Fruit fly (Drosophila melanogaster): ENCODE measurements around the gene Paip2.

Gene Paip2

DNA sequence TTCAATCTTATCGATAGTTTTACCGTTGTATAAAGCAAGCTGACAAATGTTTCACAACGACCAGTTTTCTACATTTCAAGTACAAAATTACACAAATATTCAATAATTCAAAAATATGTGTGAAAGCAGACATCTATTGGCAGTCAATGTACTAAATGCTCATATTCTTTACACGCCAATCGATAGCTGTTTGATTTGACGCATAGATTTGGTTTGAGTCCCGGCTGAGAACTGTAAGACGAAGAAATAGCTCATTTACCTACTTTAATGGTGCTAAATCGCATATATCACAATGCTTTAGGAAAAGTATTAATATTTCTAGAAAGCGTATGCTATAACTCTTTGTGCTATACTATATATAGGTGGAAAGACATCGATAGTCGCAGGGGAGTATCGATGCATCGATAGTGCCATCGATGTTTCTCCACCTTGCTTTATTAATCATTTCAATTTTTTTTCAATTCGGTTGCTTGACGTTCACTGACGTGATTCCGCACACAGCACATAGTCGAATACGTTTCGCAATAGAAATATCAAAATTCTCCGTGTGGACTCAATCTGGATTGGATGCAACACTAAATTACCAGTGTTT lies at the start of gene Paip2:
TSS of gene Paip2 (plus strand) at position 165 of the 592 bp plus-strand sequence.
- TF ChIP-seq Fer3 (tag; optimal IDR thresholded peaks at IDR 0.05) = no peak
- TF ChIP-seq CG17359 (tag; optimal IDR thresholded peaks at IDR 0.05) = no peak
- TF ChIP-seq ssp (GFP tag; IDR thresholded peaks at IDR 0.05) = no peak
- TF ChIP-seq Xrp1 (GFP tag; IDR thresholded peaks at IDR 0.05) = no peak
- TF ChIP-seq CG4707 (GFP tag; optimal IDR thresholded peaks at IDR 0.05) = no peak
- peak; percentile 97 for TF ChIP-seq Bgb (GFP tag; IDR thresholded peaks at IDR 0.05; ENCODE audit: partially characterized antibody)
- no peak for TF ChIP-seq cas (GFP tag; IDR thresholded peaks at IDR 0.05)
- peak; percentile 3 for TF ChIP-seq CG1792 (GFP tag; optimal IDR thresholded peaks at IDR 0.05)
- TF ChIP-seq Xbp1 (GFP tag; optimal IDR thresholded peaks at IDR 0.05) = no peak
- peak; percentile 96 for TF ChIP-seq Sry-δ (GFP tag; optimal IDR thresholded peaks at IDR 0.05)
- TF ChIP-seq zfh2 (GFP tag; optimal IDR thresholded peaks at IDR 0.05) = no peak
- no peak for TF ChIP-seq dimm (GFP tag; IDR thresholded peaks at IDR 0.05)
- TF ChIP-seq trem (tag; optimal IDR thresholded peaks at IDR 0.05) = peak; percentile 75
- TF ChIP-seq CG7556 (GFP tag; optimal IDR thresholded peaks at IDR 0.05) = no peak
- TF ChIP-seq al (GFP tag; IDR thresholded peaks at IDR 0.05) = 0 out of 2 replicates have a peak, but pooled peaks have one; percentile 24
- no peak for TF ChIP-seq CG17912 (GFP tag; optimal IDR thresholded peaks at IDR 0.05)
- no peak for TF ChIP-seq Mrtf (GFP tag; IDR thresholded peaks at IDR 0.05)
- no peak for TF ChIP-seq H15 (GFP tag; IDR thresholded peaks at IDR 0.05)
- TF ChIP-seq ERR (GFP tag; optimal IDR thresholded peaks at IDR 0.05) = no peak
- no peak for TF ChIP-seq CG14441 (GFP tag; IDR thresholded peaks at IDR 0.05)
- TF ChIP-seq bigmax (GFP tag; optimal IDR thresholded peaks at IDR 0.05) = no peak
- no peak for TF ChIP-seq z (GFP tag; IDR thresholded peaks at IDR 0.05)
- TF ChIP-seq Sox102F (GFP tag; optimal IDR thresholded peaks at IDR 0.05) = no peak
- TF ChIP-seq CG10274 (GFP tag; optimal IDR thresholded peaks at IDR 0.05) = no peak
- TF ChIP-seq CG30020 (tag; optimal IDR thresholded peaks at IDR 0.05) = peak; percentile 32
- peak; percentile 95 for TF ChIP-seq amos (GFP tag; IDR thresholded peaks at IDR 0.05; ENCODE audit: partially characterized antibody)
- TF ChIP-seq gcm2 (GFP tag; optimal IDR thresholded peaks at IDR 0.05) = no peak
- TF ChIP-seq Dll (GFP tag; IDR thresholded peaks at IDR 0.05; ENCODE audit: partially characterized antibody) = peak; percentile 99
- peak; percentile 46; the same call in 2 of the 3 replicates for TF ChIP-seq CG17361 (GFP tag; IDR thresholded peaks at IDR 0.05)
- TF ChIP-seq CG8359 (GFP tag; optimal IDR thresholded peaks at IDR 0.05; ENCODE audit: borderline replicate concordance) = no peak
- TF ChIP-seq CG2889 (GFP tag; IDR thresholded peaks at IDR 0.05) = no peak
- no peak for TF ChIP-seq CG10366 (GFP tag; IDR thresholded peaks at IDR 0.05)
- no peak for TF ChIP-seq fu2 (GFP tag; optimal IDR thresholded peaks at IDR 0.05)
- TF ChIP-seq br (optimal IDR thresholded peaks at IDR 0.05) = no peak
- no peak for TF ChIP-seq salm (tag; optimal IDR thresholded peaks at IDR 0.05)
- no peak for TF ChIP-seq Ptx1 (GFP tag; IDR thresholded peaks at IDR 0.05)
- no peak for TF ChIP-seq klu (GFP tag; IDR thresholded peaks at IDR 0.05)
- TF ChIP-seq Stat92E (GFP tag; optimal IDR thresholded peaks at IDR 0.05) = peak in 1 of 3 experiments; percentile 77
- no peak for TF ChIP-seq dan (GFP tag; IDR thresholded peaks at IDR 0.05)
- no peak for TF ChIP-seq CG11093 (GFP tag; IDR thresholded peaks at IDR 0.05)
- no peak for TF ChIP-seq CG7987 (GFP tag; optimal IDR thresholded peaks at IDR 0.05)
- no peak for TF ChIP-seq rib (GFP tag; IDR thresholded peaks at IDR 0.05)
- peak; percentile 67 for TF ChIP-seq CG17186 (GFP tag; optimal IDR thresholded peaks at IDR 0.05)
- TF ChIP-seq Hr39 (optimal IDR thresholded peaks at IDR 0.05) = no peak
- peak; percentile 97 for TF ChIP-seq bbx (GFP tag; IDR thresholded peaks at IDR 0.05; ENCODE audit: partially characterized antibody)
- no peak for TF ChIP-seq gsb-n (tag; optimal IDR thresholded peaks at IDR 0.05)
- TF ChIP-seq CG14860 (GFP tag; IDR thresholded peaks at IDR 0.05; ENCODE audit: partially characterized antibody) = peak; percentile 99
- TF ChIP-seq Awh (GFP tag; IDR thresholded peaks at IDR 0.05) = no peak
- TF ChIP-seq repo (GFP tag; optimal IDR thresholded peaks at IDR 0.05) = no peak
- TF ChIP-seq CG5953 (GFP tag; IDR thresholded peaks at IDR 0.05) = no peak
- no peak for TF ChIP-seq org-1 (GFP tag; optimal IDR thresholded peaks at IDR 0.05)
- no peak for TF ChIP-seq otp (GFP tag; IDR thresholded peaks at IDR 0.05)
